Worm (Caenorhabditis elegans) whole organism, L1 larva: ENCODE measurements around the gene rha-2.

Experiments used
- C04F5.9 ChIP-seq: sonication (generic microtip); optimal IDR thresholded peaks from 2 replicates; lab custom pipeline; 2016; ENCODE audit warnings: missing genetic modification characterization, missing compliant biosample characterization
- C16A3.4 ChIP-seq: fragments of 150-350 bp; optimal IDR thresholded peaks from 2 replicates; lab custom pipeline; 2014; ENCODE audit warnings: missing biosample characterization, missing genetic modification characterization
- C34B4.2 ChIP-seq: sonication (generic microtip); optimal IDR thresholded peaks from 2 replicates; lab custom pipeline; 2017; ENCODE audit warnings: mild to moderate bottlenecking, missing genetic modification characterization, missing compliant biosample characterization
- Y116A8C.19 ChIP-seq: sonication (generic microtip); optimal IDR thresholded peaks from 2 replicates; lab custom pipeline; 2016; ENCODE audit warnings: missing compliant biosample characterization, missing genetic modification characterization, borderline replicate concordance
- alr-1 ChIP-seq: fragments of 200-800 bp; sonication (Bioruptor generic); optimal IDR thresholded peaks from 2 replicates; lab custom pipeline; 2018; ENCODE audit warnings: borderline replicate concordance, mild to moderate bottlenecking, missing genetic modification characterization, missing compliant biosample characterization
- ceh-63 ChIP-seq: fragments of 200-800 bp; sonication (Bioruptor generic); optimal IDR thresholded peaks from 2 replicates; lab custom pipeline; 2018; ENCODE audit warnings: mild to moderate bottlenecking, missing genetic modification characterization, missing compliant biosample characterization
- ceh-82 ChIP-seq, 3 experiments: fragments of 150-350 bp in 1 of 3; sonication (generic microtip) in 2 of 3; optimal IDR thresholded peaks; 2 replicates each; lab custom pipeline; 2014 to 2017; ENCODE audit warnings: missing biosample characterization in 3 of 3, missing genetic modification characterization in 3 of 3
- ceh-90 ChIP-seq: sonication (generic microtip); optimal IDR thresholded peaks from 2 replicates; lab custom pipeline; 2016; ENCODE audit warnings: missing genetic modification characterization, missing compliant biosample characterization
- efl-1 ChIP-seq, 4 experiments: fragments of 150-350 bp; optimal IDR thresholded peaks in 3 of 4; peaks in 1 of 4; 1 replicate in 1 of 4; 2 replicates in 3 of 4; lab custom pipeline; 2014; ENCODE audit warnings: missing biosample characterization in 2 of 4, missing genetic modification characterization in 2 of 4, missing genetic modification reagents in 2 of 4
- efl-3 ChIP-seq: fragments of 200-800 bp; sonication (Bioruptor generic); optimal IDR thresholded peaks from 2 replicates; lab custom pipeline; 2018; ENCODE audit warnings: mild to moderate bottlenecking, missing genetic modification characterization, missing compliant biosample characterization
- egl-27 ChIP-seq, 2 experiments: fragments of 150-350 bp in 1 of 2; sonication (generic microtip); optimal IDR thresholded peaks; 3 replicates each; lab custom pipeline; 2017 to 2018; ENCODE audit warnings: missing biosample characterization in 2 of 2, missing genetic modification characterization in 2 of 2, missing genetic modification reagents in 2 of 2
- ets-5 ChIP-seq: fragments of 200-800 bp; sonication (Bioruptor generic); IDR thresholded peaks from 2 replicates; pipeline ENCODE4 v1.3.6; 2022; ENCODE audit warnings: missing genetic modification characterization, missing compliant biosample characterization
- fkh-8 ChIP-seq: sonication (generic microtip); optimal IDR thresholded peaks from 2 replicates; lab custom pipeline; 2016; ENCODE audit warnings: mild to moderate bottlenecking, missing genetic modification characterization, missing compliant biosample characterization
- grh-1 ChIP-seq: fragments of 200-800 bp; sonication (Bioruptor generic); IDR thresholded peaks from 2 replicates; pipeline ENCODE4 v1.3.6; 2022; ENCODE audit warnings: missing genetic modification reagents, missing genetic modification characterization, missing compliant biosample characterization
- hlh-17 ChIP-seq: fragments of 200-800 bp; sonication (Bioruptor generic); optimal IDR thresholded peaks from 2 replicates; lab custom pipeline; 2018; ENCODE audit warnings: missing genetic modification characterization, mild to moderate bottlenecking, missing compliant biosample characterization, moderate library complexity, borderline replicate concordance
- lin-13 ChIP-seq: fragments of 150-350 bp; optimal IDR thresholded peaks from 2 replicates; lab custom pipeline; 2014; ENCODE audit warnings: missing biosample characterization, missing genetic modification reagents, missing genetic modification characterization
- lin-14 ChIP-seq: fragments of 200-800 bp; sonication (Bioruptor generic); optimal IDR thresholded peaks from 2 replicates; lab custom pipeline; 2018; ENCODE audit warnings: mild to moderate bottlenecking, missing genetic modification characterization, moderate library complexity, missing compliant biosample characterization
- lin-15B ChIP-seq: fragments of 150-350 bp; sonication (generic microtip); optimal IDR thresholded peaks from 3 replicates; lab custom pipeline; 2014; ENCODE audit warnings: missing biosample characterization, missing genetic modification characterization
- lin-35 ChIP-seq, 2 experiments: fragments of 150-350 bp; optimal IDR thresholded peaks; 2 replicates each; lab custom pipeline; 2014; ENCODE audit warnings: missing biosample characterization in 2 of 2, missing genetic modification characterization in 2 of 2, missing genetic modification reagents in 2 of 2
- lsy-2 ChIP-seq, 2 experiments: fragments of 150-350 bp; optimal IDR thresholded peaks; 2 replicates each; lab custom pipeline; 2014; ENCODE audit warnings: missing biosample characterization in 2 of 2, missing genetic modification characterization in 2 of 2
- mab-9 ChIP-seq: fragments of 200-800 bp; sonication (Bioruptor generic); IDR thresholded peaks from 2 replicates; pipeline ENCODE4 v1.3.6; 2022; ENCODE audit warnings: missing genetic modification reagents, missing genetic modification characterization, missing compliant biosample characterization
- mdl-1 ChIP-seq, 2 experiments: fragments of 150-350 bp; optimal IDR thresholded peaks; 2 replicates each; lab custom pipeline; 2014 to 2017; ENCODE audit warnings: missing biosample characterization in 2 of 2, missing genetic modification characterization in 2 of 2, inconsistent platforms in 1 of 2
- mef-2 ChIP-seq: fragments of 150-350 bp; optimal IDR thresholded peaks from 2 replicates; lab custom pipeline; 2014; ENCODE audit warnings: missing biosample characterization, missing genetic modification characterization
- mep-1 ChIP-seq: fragments of 150-350 bp; optimal IDR thresholded peaks from 2 replicates; lab custom pipeline; 2014; ENCODE audit warnings: missing biosample characterization, missing genetic modification characterization
- nhr-12 ChIP-seq: sonication (generic microtip); optimal IDR thresholded peaks from 2 replicates; lab custom pipeline; 2017; ENCODE audit warnings: missing biosample characterization, missing genetic modification characterization
- nhr-19 ChIP-seq: fragments of 200-800 bp; sonication (Bioruptor generic); conservative IDR thresholded peaks from 2 replicates; pipeline ENCODE4 v1.3.6; 2022; ENCODE audit warnings: missing genetic modification characterization, missing compliant biosample characterization
- nhr-20 ChIP-seq: sonication (generic microtip); optimal IDR thresholded peaks from 2 replicates; lab custom pipeline; 2016; ENCODE audit warnings: mild to moderate bottlenecking, missing genetic modification characterization, missing compliant biosample characterization
- nhr-237 ChIP-seq: fragments of 150-350 bp; optimal IDR thresholded peaks from 2 replicates; lab custom pipeline; 2014; ENCODE audit warnings: missing biosample characterization, missing genetic modification characterization
- nhr-28 ChIP-seq: fragments of 150-350 bp; optimal IDR thresholded peaks from 2 replicates; lab custom pipeline; 2014; ENCODE audit warnings: missing biosample characterization, missing genetic modification characterization
- nhr-71 ChIP-seq: sonication (generic microtip); optimal IDR thresholded peaks from 2 replicates; lab custom pipeline; 2016; ENCODE audit warnings: mild to moderate bottlenecking, missing genetic modification characterization, moderate library complexity, missing compliant biosample characterization
- nhr-76 ChIP-seq: sonication (generic microtip); optimal IDR thresholded peaks from 2 replicates; lab custom pipeline; 2017; ENCODE audit warnings: missing biosample characterization, missing genetic modification characterization
- nhr-77 ChIP-seq: fragments of 150-350 bp; optimal IDR thresholded peaks from 2 replicates; lab custom pipeline; 2014; ENCODE audit warnings: missing biosample characterization, missing genetic modification characterization
- nhr-84 ChIP-seq: sonication (generic microtip); optimal IDR thresholded peaks from 2 replicates; lab custom pipeline; 2017; ENCODE audit warnings: missing biosample characterization, missing genetic modification characterization
- nhr-85 ChIP-seq: sonication (generic microtip); peaks from one replicate; lab custom pipeline; 2016; ENCODE audit warnings: missing genetic modification characterization, inconsistent platforms, missing compliant biosample characterization
- pax-3 ChIP-seq: fragments of 200-800 bp; sonication (Bioruptor generic); optimal IDR thresholded peaks from 2 replicates; lab custom pipeline; 2018; ENCODE audit warnings: mild to moderate bottlenecking, missing genetic modification characterization, moderate library complexity, missing compliant biosample characterization
- rnt-1 ChIP-seq: sonication (generic microtip); optimal IDR thresholded peaks from 2 replicates; lab custom pipeline; 2016; ENCODE audit warnings: mild to moderate bottlenecking, missing genetic modification characterization, moderate library complexity, missing compliant biosample characterization
- skn-1 ChIP-seq: fragments of 150-350 bp; optimal IDR thresholded peaks from 2 replicates; lab custom pipeline; 2014; ENCODE audit warnings: missing biosample characterization, missing genetic modification characterization
- snu-23 ChIP-seq: sonication (generic microtip); optimal IDR thresholded peaks from 2 replicates; lab custom pipeline; 2016; ENCODE audit warnings: missing genetic modification characterization, missing compliant biosample characterization
- sox-4 ChIP-seq: sonication (generic microtip); optimal IDR thresholded peaks from 2 replicates; lab custom pipeline; 2016; ENCODE audit warnings: missing genetic modification characterization, missing compliant biosample characterization
- sptf-1 ChIP-seq: fragments of 150-350 bp; optimal IDR thresholded peaks from 2 replicates; lab custom pipeline; 2014; ENCODE audit warnings: missing biosample characterization, missing genetic modification characterization
- sup-37 ChIP-seq: fragments of 200-800 bp; sonication (Bioruptor generic); optimal IDR thresholded peaks from 2 replicates; lab custom pipeline; 2018; ENCODE audit warnings: mild to moderate bottlenecking, missing genetic modification characterization, missing compliant biosample characterization
- swsn-7 ChIP-seq: sonication (generic microtip); optimal IDR thresholded peaks from 2 replicates; lab custom pipeline; 2016; ENCODE audit warnings: missing genetic modification characterization, missing compliant biosample characterization
- tbx-2 ChIP-seq: sonication (generic microtip); optimal IDR thresholded peaks from 2 replicates; lab custom pipeline; 2016; ENCODE audit warnings: missing genetic modification characterization, missing compliant biosample characterization
- unc-130 ChIP-seq: fragments of 150-350 bp; optimal IDR thresholded peaks from 2 replicates; lab custom pipeline; 2017; ENCODE audit warnings: missing biosample characterization, missing genetic modification characterization, inconsistent platforms
- unc-98 ChIP-seq: fragments of 200-800 bp; sonication (Bioruptor generic); IDR thresholded peaks from 2 replicates; pipeline ENCODE4 v1.3.6; 2022; ENCODE audit warnings: missing genetic modification characterization, missing compliant biosample characterization
- vab-15 ChIP-seq: sonication (generic microtip); optimal IDR thresholded peaks from 2 replicates; lab custom pipeline; 2017; ENCODE audit warnings: missing genotype, mild to moderate bottlenecking, missing genetic modification characterization, missing compliant biosample characterization
- ztf-4 ChIP-seq: fragments of 150-350 bp; optimal IDR thresholded peaks from 2 replicates; lab custom pipeline; 2014; ENCODE audit warnings: missing biosample characterization, missing genetic modification characterization

Gene rha-2

DNA sequence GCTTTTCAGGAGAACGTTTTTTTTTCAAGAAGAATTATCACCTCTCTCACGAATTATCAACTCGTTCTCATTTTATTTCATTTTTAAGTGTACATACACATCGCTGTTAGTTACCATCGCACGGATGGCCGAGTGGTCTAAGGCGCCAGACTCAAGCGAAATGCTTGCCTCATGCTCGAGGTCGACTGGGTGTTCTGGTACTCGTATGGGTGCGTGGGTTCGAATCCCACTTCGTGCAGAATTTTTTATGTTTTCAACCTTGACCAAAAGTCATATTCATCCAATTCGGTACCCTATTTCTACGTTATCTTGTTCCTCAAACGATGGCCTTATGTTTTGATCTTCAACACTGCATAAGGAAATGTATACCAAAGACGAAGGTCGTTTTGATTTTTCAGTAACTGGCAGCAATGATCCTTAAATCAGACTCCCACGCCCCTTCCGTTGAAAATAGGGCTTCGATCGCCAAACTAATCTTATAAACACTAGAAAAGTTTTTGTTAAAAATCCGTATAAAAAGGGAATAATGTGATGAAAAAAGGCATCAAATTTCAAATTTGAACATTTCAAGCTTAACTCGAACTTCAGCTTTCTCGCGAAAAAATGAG lies 24.9 kb upstream of the rha-2 start, which contains the start of gene fip-1 (continued):
- TF ChIP-seq C04F5.9 (tag; lab: Kevin White, UChicago) (no peak), mef-2 (tag; lab: Kevin White, UChicago) (no peak), nhr-237 (tag; lab: Kevin White, UChicago) (no peak), swsn-7 (no peak), lin-35 (GFP tag; optimal IDR thresholded peaks at IDR 0.05; lab: Kevin White, UChicago) (peak in 1 of 2 experiments; percentile 29), skn-1 (no peak), nhr-71 (tag; lab: Kevin White, UChicago) (peak; percentile 22), efl-3 (GFP tag; lab: Kevin White, UChicago) (no peak), snu-23 (GFP tag; lab: Kevin White, UChicago) (peak; percentile 0), rnt-1 (tag; lab: Kevin White, UChicago) (no peak), efl-1 (optimal IDR thresholded peaks at IDR 0.05; lab: Kevin White, UChicago) (no peak), efl-1 (GFP tag; optimal IDR thresholded peaks at IDR 0.05 in 1 of 2; lab: Kevin White, UChicago) (peak in 1 of 2 experiments; percentile 87)
- TF ChIP-seq, all 84 proteins: peak for 4

DNA sequence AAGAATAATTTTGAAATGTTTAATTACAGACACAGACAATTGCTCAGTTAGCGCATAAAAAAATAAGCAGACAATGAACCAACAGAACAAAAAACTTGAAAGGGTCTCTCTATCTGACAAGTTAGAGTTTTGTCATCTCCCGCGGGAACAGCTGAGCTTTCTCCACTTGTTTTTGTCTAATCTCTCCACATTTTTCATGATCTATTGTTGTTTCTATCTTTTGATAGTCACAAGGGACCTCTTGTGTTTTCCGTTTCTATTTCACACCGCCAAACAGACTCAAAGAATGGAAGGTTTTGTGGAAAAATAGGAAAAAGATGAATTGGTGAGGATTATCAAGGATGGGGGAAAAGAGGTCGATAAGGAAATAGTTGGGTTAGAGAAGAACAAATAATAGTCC lies 22.4 kb upstream of the rha-2 start:
- TF ChIP-seq nhr-237 (tag; lab: Kevin White, UChicago) (no peak), lin-14 (GFP tag; lab: Kevin White, UChicago) (peak; percentile 73), tbx-2 (tag; lab: Kevin White, UChicago) (no peak), rnt-1 (tag; lab: Kevin White, UChicago) (peak; percentile 61), nhr-71 (tag; lab: Kevin White, UChicago) (peak; percentile 42), lsy-2 (tag; optimal IDR thresholded peaks at IDR 0.05; lab: Kevin White, UChicago) (peak in 1 of 2 experiments; percentile 46)

DNA sequence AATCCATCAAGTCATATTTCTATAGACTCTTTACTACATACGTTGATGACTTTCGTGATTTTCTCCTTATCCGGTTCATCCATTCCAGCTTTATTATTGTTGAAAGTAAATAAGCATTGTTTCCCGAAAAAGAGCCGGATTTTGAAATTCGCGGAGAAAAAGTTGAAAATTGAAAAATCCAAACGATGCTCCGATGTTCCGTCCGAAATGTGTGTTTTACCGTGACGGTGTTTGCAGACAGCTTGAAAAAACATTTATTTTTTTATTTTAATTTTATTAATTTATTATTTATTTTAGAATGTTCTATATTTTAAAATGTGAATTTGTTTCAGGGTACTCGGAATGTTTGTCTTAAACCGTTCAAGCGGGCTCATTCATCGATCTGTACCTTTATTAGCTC lies 16.5 kb upstream of the rha-2 start, which contains the start of gene dnj-10:
Gene dnj-10, plus strand, starts transcription at position 333 of the 400 bp plus-strand sequence.
- TF ChIP-seq alr-1 (tag; lab: Kevin White, UChicago) (no peak), sptf-1 (tag; lab: Kevin White, UChicago) (no peak), egl-27 (tag; optimal IDR thresholded peaks at IDR 0.05; lab: Kevin White, UChicago) (no peak), mab-9 (GFP tag; lab: Robert Waterston, UW) (no peak), nhr-76 (tag; lab: Kevin White, UChicago) (no peak), nhr-12 (tag; lab: Kevin White, UChicago) (no peak), skn-1 (peak; percentile 74), lin-15B (tag; lab: Kevin White, UChicago) (peak; percentile 86), nhr-77 (no peak), pax-3 (tag; lab: Kevin White, UChicago) (no peak), sup-37 (GFP tag; lab: Kevin White, UChicago) (no peak), ceh-82 (tag; optimal IDR thresholded peaks at IDR 0.05; lab: Kevin White, UChicago) (peak; percentile 47 to 64 (median 54)), C16A3.4 (tag; lab: Kevin White, UChicago) (peak; percentile 69), nhr-85 (tag; lab: Kevin White, UChicago) (peak; percentile 73), ceh-90 (tag; lab: Kevin White, UChicago) (peak; percentile 9), mdl-1 (tag; optimal IDR thresholded peaks at IDR 0.05; lab: Kevin White, UChicago) (peak in 1 of 2 experiments; percentile 53), unc-98 (GFP tag; lab: Robert Waterston, UW) (no peak), Y116A8C.19 (tag; lab: Kevin White, UChicago) (no peak), nhr-19 (GFP tag; lab: Robert Waterston, UW) (peak; percentile 64), grh-1 (GFP tag; lab: Robert Waterston, UW) (no peak), vab-15 (tag; lab: Kevin White, UChicago) (no peak), nhr-84 (tag; lab: Kevin White, UChicago) (no peak), C34B4.2 (tag; lab: Kevin White, UChicago) (no peak), lin-14 (GFP tag; lab: Kevin White, UChicago) (peak; percentile 84), sox-4 (tag; lab: Kevin White, UChicago) (no peak), nhr-28 (tag; lab: Kevin White, UChicago) (no peak), ets-5 (GFP tag; lab: Robert Waterston, UW) (no peak), snu-23 (GFP tag; lab: Kevin White, UChicago) (peak; percentile 76), unc-130 (tag; lab: Kevin White, UChicago) (peak; percentile 55), ceh-63 (GFP tag; lab: Kevin White, UChicago) (no peak), nhr-20 (tag; lab: Kevin White, UChicago) (peak; percentile 64), lin-13 (GFP tag; lab: Kevin White, UChicago) (no peak), efl-1 (optimal IDR thresholded peaks at IDR 0.05; lab: Kevin White, UChicago) (peak; percentile 32 to 87), efl-1 (GFP tag; optimal IDR thresholded peaks at IDR 0.05 in 1 of 2; lab: Kevin White, UChicago) (peak; percentile 90 to 98), ztf-4 (tag; lab: Kevin White, UChicago) (no peak), fkh-8 (tag; lab: Kevin White, UChicago) (peak; percentile 49), hlh-17 (GFP tag; lab: Kevin White, UChicago) (no peak), mep-1 (peak; percentile 91)
